Fruit fly (Drosophila melanogaster) whole organism, larva: Measurements from ENCODE around the gene CG15578.

ENCODE experiments used
- noc ChIP-seq: fragments of 200-800 bp; sonication (Bioruptor generic); optimal IDR thresholded peaks from 3 replicates; lab custom pipeline; 2019; ENCODE audit warnings: missing biosample characterization, mild to moderate bottlenecking, missing genetic modification characterization, moderate library complexity

CG15578 gene

dm6 chrX:4265327-4265726 is 12.4 kb downstream of the CG15578 start:
- TF ChIP-seq noc (tag; lab: Kevin White, UChicago), result no peak

dm6 chrX:4264319-4264718 is 13.4 kb downstream of the CG15578 start:
- TF ChIP-seq noc (tag; lab: Kevin White, UChicago), result no peak

dm6 chrX:4262661-4263060 is 15.1 kb downstream of the CG15578 start:
- no peak for TF ChIP-seq noc (tag; lab: Kevin White, UChicago)

dm6 chrX:4252690-4253089 is 25.1 kb downstream of the CG15578 start, which contains the start of gene CG15576:
CG15576 (minus strand) TSS chrX:4252790.
- TF ChIP-seq noc (tag; lab: Kevin White, UChicago), result no peak

- TF ChIP-seq noc (tag; lab: Kevin White, UChicago), result no peak
Observed at dm6 chrX:4248077-4248476, 29.7 kb downstream of the CG15578 start, which contains the start of gene CG43135. CG43135 (plus strand) TSS chrX:4248377.

- TF ChIP-seq noc (tag; lab: Kevin White, UChicago), result no peak
Observed at dm6 chrX:4247013-4247412, 30.7 kb downstream of the CG15578 start, which contains the start of gene CG43134. CG43134 (plus strand) TSS chrX:4247313.

dm6 chrX:4246039-4246438 is 31.7 kb downstream of the CG15578 start, which contains the start of gene Muc4B:
Muc4B (minus strand) TSS chrX:4246139.
- no peak for TF ChIP-seq noc (tag; lab: Kevin White, UChicago)

dm6 chrX:4242726-4243125 is 35.0 kb downstream of the CG15578 start, which contains the start of gene Femcoat:
Femcoat (minus strand) TSS chrX:4242826.
- no peak for TF ChIP-seq noc (tag; lab: Kevin White, UChicago)

- TF ChIP-seq noc (tag; lab: Kevin White, UChicago), result no peak
Observed at dm6 chrX:4240146-4240545, 37.6 kb downstream of the CG15578 start.
